Worm (Caenorhabditis elegans): ENCODE results near the gene C35A5.6.

Gene C35A5.6

DNA sequence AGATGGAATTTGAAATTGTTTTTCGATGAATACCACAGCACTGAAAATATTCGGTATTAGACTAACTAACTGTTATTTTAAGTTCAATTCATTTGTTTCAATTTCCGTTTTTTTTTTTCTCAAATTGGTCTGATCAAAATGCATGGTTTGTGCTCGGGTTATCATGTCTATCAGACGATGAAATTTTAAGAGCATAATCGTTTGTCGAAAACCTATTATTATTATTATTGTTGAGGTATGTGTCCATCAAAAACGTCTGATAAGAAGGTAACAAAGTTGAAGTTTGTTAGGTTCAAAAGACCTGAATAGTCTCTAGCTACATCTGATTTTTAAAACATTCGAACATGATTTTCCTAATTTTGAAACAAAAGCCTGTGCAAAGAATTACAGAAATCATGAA, 24.9 kb upstream of the C35A5.6 start (continued):
- TF ChIP-seq hlh-11 (tag; optimal IDR thresholded peaks at IDR 0.05) = peak; percentile 53
- no peak for TF ChIP-seq ceh-82 (tag; optimal IDR thresholded peaks at IDR 0.05)
- TF ChIP-seq nhr-77 (tag; optimal IDR thresholded peaks at IDR 0.05) = peak; percentile 40

DNA sequence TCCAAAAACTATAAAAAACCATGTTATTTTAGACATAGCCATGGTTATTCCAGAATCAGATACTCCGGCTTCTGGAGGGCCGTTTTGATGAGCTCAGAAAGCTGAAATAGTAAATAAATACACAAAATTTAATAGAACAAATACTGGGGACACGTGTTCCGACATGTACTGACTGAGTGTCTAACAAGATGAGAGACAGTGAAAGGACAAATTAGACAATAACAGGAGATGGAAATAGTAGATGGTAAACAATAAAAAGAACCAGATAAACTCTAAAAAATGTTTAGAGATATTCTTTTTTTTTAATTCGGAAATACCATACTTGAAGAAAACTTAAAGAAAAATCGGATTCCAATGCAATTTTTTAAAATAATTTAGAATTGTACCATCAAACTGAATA, 24.3 kb upstream of the C35A5.6 start, which contains the start of gene Y32F6B.1:
TSS of gene Y32F6B.1 (minus strand) at position 101 of the 400 bp plus-strand sequence.
- no peak for TF ChIP-seq unc-39 (tag; optimal IDR thresholded peaks at IDR 0.05)
- TF ChIP-seq unc-62 (GFP tag; optimal IDR thresholded peaks at IDR 0.05 in 1 of 2) = no peak
- no peak for TF ChIP-seq unc-62 (tag; optimal IDR thresholded peaks at IDR 0.05)
- TF ChIP-seq F44E2.7 (GFP tag; IDR thresholded peaks at IDR 0.05) = no peak
- no peak for TF ChIP-seq php-3 (GFP tag; IDR thresholded peaks at IDR 0.05)
- TF ChIP-seq daf-16 (GFP tag; optimal IDR thresholded peaks at IDR 0.05) = no peak
- peak; percentile 31 for TF ChIP-seq daf-16 (tag; optimal IDR thresholded peaks at IDR 0.05)

DNA sequence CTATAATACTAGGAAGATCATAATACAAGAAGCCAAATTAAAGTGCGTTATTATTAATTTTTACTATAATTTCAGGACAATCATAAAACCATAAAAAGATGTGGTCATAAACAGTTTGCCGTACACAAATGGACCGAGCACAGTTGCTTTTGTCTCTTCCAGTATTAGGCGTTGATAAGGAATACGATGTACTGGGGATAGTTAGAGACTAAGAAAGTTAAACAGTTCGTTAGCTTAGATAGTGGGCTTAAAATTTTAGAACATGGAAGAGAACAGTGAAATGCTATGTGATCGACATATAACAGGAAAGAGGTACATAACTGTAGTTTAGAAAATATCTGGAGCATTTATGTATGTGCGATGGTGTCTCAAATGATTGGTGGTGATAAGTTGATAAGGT, 23.5 kb upstream of the C35A5.6 start:
- TF ChIP-seq mdl-1 (tag; optimal IDR thresholded peaks at IDR 0.05) = no peak
- peak; percentile 17 for TF ChIP-seq nhr-102 (tag; optimal IDR thresholded peaks at IDR 0.05)
- TF ChIP-seq nhr-48 (tag; optimal IDR thresholded peaks at IDR 0.05) = peak; percentile 55
- peak; percentile 42 for TF ChIP-seq dve-1 (tag; optimal IDR thresholded peaks at IDR 0.05; ENCODE audit: insufficient read depth)
- no peak for TF ChIP-seq daf-16 (GFP tag; optimal IDR thresholded peaks at IDR 0.05)
- peak; percentile 74 for TF ChIP-seq daf-16 (tag; optimal IDR thresholded peaks at IDR 0.05)
- TF ChIP-seq hlh-11 (tag; optimal IDR thresholded peaks at IDR 0.05) = peak; percentile 70
- no peak for TF ChIP-seq Y105C5A.15 (GFP tag; IDR thresholded peaks at IDR 0.05)
- TF ChIP-seq madf-5 (GFP tag; IDR thresholded peaks at IDR 0.05) = no peak
- TF ChIP-seq php-3 (GFP tag; IDR thresholded peaks at IDR 0.05) = peak; percentile 75
- TF ChIP-seq dmd-6 (GFP tag; IDR thresholded peaks at IDR 0.05) = peak; percentile 31; the same call in 1 of the 2 replicates
- TF ChIP-seq pqm-1 (tag; optimal IDR thresholded peaks at IDR 0.05) = peak; percentile 53
- TF ChIP-seq duxl-1 (tag; optimal IDR thresholded peaks at IDR 0.05; ENCODE audit: poor library complexity) = no peak
- peak; percentile 71 for TF ChIP-seq nhr-28 (tag; optimal IDR thresholded peaks at IDR 0.05)
- TF ChIP-seq hmg-1.1 (GFP tag; IDR thresholded peaks at IDR 0.05) = no peak
- TF ChIP-seq skn-1 (tag; optimal IDR thresholded peaks at IDR 0.05) = no peak
- TF ChIP-seq daf-12 (tag; optimal IDR thresholded peaks at IDR 0.05) = no peak
- TF ChIP-seq aha-1 (tag) = peak; percentile 94

DNA sequence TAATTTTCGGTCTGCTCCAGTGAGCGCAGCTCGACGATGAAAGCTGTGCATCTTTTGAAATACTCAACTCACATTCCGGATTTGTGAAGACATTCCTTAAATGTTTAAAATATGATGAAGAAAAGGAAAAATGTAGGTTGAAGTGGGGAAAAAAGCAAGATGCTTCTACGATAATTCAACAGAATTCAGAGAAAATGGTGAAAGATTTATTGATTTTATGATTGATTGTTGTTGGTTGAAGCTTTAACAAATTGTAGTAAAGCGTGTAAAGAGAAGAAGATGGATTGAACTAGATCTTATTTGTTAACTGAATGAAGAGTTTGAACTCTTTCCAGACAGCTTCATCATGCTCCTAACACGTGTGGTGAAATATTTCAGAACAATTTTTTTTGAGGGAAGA, 18.9 kb upstream of the C35A5.6 start, which contains the start of gene ncx-5:
TSS of gene ncx-5 (minus strand) at position 101 of the 400 bp plus-strand sequence.
- TF ChIP-seq mxl-2 (GFP tag; conservative IDR thresholded peaks at IDR 0.05) (no peak), lir-3 (tag; optimal IDR thresholded peaks at IDR 0.05) (no peak), pha-4 (GFP tag; IDR thresholded peaks at IDR 0.05) (no peak), pha-4 (tag; optimal IDR thresholded peaks at IDR 0.05) (no peak), nhr-6 (tag; optimal IDR thresholded peaks at IDR 0.05) (no peak), T20F7.1 (GFP tag; optimal IDR thresholded peaks at IDR 0.05) (no peak), madf-9 (GFP tag; conservative IDR thresholded peaks at IDR 0.05) (no peak)

DNA sequence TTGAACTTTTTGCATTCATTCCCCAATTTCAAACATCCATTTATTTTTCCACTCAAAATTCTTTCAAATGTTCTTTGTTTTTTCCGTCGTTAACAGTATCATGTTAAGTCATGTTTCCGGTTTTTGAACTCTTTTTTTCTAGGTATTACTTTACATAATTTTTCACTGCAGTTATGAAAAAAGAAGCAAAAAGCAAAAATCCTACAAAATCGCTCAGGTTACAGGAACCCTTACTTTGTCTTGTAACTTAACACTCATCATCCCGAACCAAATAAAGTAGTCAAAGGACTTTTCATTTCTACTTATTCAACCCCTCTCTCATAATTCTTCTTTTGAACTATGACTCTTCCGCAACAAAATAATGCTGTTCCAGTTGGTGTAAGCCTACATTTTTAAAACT, 17.5 kb upstream of the C35A5.6 start, which contains the start of gene aqp-5:
TSS of gene aqp-5 (plus strand) at position 301 of the 400 bp plus-strand sequence.
- no peak for TF ChIP-seq mxl-2 (GFP tag; conservative IDR thresholded peaks at IDR 0.05)
- no peak for TF ChIP-seq F37D6.2 (tag; optimal IDR thresholded peaks at IDR 0.05)
- no peak for TF ChIP-seq php-3 (GFP tag; IDR thresholded peaks at IDR 0.05)
- no peak for TF ChIP-seq lin-29 (GFP tag; IDR thresholded peaks at IDR 0.05)
- TF ChIP-seq unc-62 (GFP tag; optimal IDR thresholded peaks at IDR 0.05 in 1 of 2) = no peak
- TF ChIP-seq unc-62 (tag; optimal IDR thresholded peaks at IDR 0.05) = no peak
- no peak for TF ChIP-seq nhr-42 (GFP tag; IDR thresholded peaks at IDR 0.05)
- no peak for TF ChIP-seq F10B5.3 (tag; optimal IDR thresholded peaks at IDR 0.05)
- TF ChIP-seq unc-130 (GFP tag; optimal IDR thresholded peaks at IDR 0.05) = no peak
- TF ChIP-seq ctbp-1 (GFP tag; IDR thresholded peaks at IDR 0.05) = no peak
- no peak for TF ChIP-seq skn-1 (tag; optimal IDR thresholded peaks at IDR 0.05)
- TF ChIP-seq lin-15B (tag; optimal IDR thresholded peaks at IDR 0.05) = no peak
- no peak for TF ChIP-seq F49E8.2 (tag; optimal IDR thresholded peaks at IDR 0.05; ENCODE audit: borderline replicate concordance)
